Fruit fly (Drosophila melanogaster): ENCODE measurements around the gene CG4036.

Gene CG4036

DNA sequence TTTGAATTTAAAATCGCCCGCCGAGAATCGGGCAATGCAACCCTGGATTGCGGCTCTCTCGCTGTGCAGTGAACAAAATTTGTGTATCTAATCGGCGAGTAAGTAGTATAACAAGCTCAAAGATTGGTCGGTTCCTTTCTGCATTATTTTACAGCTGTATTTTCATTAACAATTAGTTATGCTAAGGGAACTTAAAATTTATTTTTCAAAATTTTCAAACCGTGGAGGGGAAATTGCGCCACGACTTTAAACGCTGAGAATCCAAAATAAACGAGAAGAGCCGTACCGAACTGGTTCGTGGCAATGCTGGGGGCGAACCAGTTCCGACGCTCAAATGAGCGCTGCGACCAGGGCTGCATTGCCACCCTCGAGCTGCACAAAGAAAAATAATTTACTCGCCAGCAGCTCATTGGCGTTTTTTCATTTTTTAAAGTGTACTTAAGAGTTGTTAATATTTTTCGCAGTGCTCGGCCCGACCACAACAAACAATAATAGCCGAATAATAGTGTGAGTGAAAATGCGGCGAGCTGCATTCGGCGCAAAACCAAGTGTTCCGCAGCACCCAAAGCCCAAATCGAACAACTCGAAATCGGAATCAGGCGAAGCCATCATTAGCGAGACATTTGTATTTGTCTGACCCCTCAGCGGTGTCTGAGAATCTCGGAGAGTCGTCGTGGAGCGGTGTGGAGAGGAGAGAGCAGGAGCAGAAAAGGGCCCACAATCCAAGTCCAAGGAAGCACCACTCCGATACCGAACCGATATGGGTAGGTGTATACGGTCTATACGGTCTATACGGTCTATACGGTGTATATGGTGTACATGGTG, 32.5 kb upstream of the CG4036 start, which contains the start of gene zf30C (continued):
- TF ChIP-seq CG18764 (GFP tag; optimal IDR thresholded peaks at IDR 0.05) (peak; percentile 78), CG5245 (GFP tag; optimal IDR thresholded peaks at IDR 0.05) (peak; percentile 88), H15 (GFP tag; IDR thresholded peaks at IDR 0.05) (peak; percentile 83), Side (GFP tag; optimal IDR thresholded peaks at IDR 0.05) (peak; percentile 91), Abd-B (GFP tag; optimal IDR thresholded peaks at IDR 0.05) (peak; percentile 73), ATbp (GFP tag; optimal IDR thresholded peaks at IDR 0.05) (peak; percentile 80), fd102C (GFP tag; optimal IDR thresholded peaks at IDR 0.05) (no peak), CG12219 (GFP tag; optimal IDR thresholded peaks at IDR 0.05) (peak; percentile 48), CG8924 (tag; optimal IDR thresholded peaks at IDR 0.05) (peak; percentile 70), Med (GFP tag) (peak; percentile 99), chif (GFP tag; optimal IDR thresholded peaks at IDR 0.05) (peak; percentile 80 to 89), CG13287 (GFP tag; IDR thresholded peaks at IDR 0.05; ENCODE audit: partially characterized antibody) (peak; percentile 66), ara (GFP tag; IDR thresholded peaks at IDR 0.05) (peak; percentile 83), Jarid2 (GFP tag; optimal IDR thresholded peaks at IDR 0.05) (no peak), so (GFP tag; IDR thresholded peaks at IDR 0.05) (peak; percentile 68; the same call in 2 of the 3 replicates), wek (GFP tag; optimal IDR thresholded peaks at IDR 0.05) (no peak), GATAe (GFP tag; conservative IDR thresholded peaks at IDR 0.05) (no peak), CG34422 (GFP tag; IDR thresholded peaks at IDR 0.05) (peak; percentile 87), Asciz (GFP tag; optimal IDR thresholded peaks at IDR 0.05) (peak; percentile 50), ken (GFP tag; IDR thresholded peaks at IDR 0.05) (peak; percentile 90), BEAF-32 (GFP tag; optimal IDR thresholded peaks at IDR 0.05) (peak; percentile 55), D19B (GFP tag; optimal IDR thresholded peaks at IDR 0.05) (peak; percentile 61), zfh1 (GFP tag; IDR thresholded peaks at IDR 0.05) (peak; percentile 86), Atf3 (GFP tag; optimal IDR thresholded peaks at IDR 0.05) (peak; percentile 84), Oaz (GFP tag; IDR thresholded peaks at IDR 0.05) (peak; percentile 63), zen (tag; optimal IDR thresholded peaks at IDR 0.05) (peak; percentile 78), Scr (GFP tag; IDR thresholded peaks at IDR 0.05; ENCODE audit: partially characterized antibody) (peak; percentile 51), Hand (GFP tag; optimal IDR thresholded peaks at IDR 0.05) (peak; percentile 32), Dll (GFP tag; IDR thresholded peaks at IDR 0.05; ENCODE audit: partially characterized antibody) (peak; percentile 25; the same call in 3 of the 4 replicates), Gug (GFP tag; IDR thresholded peaks at IDR 0.05) (peak; percentile 96), CG11093 (GFP tag; IDR thresholded peaks at IDR 0.05) (peak; percentile 78; the same call in 2 of the 3 replicates), chinmo (GFP tag; IDR thresholded peaks at IDR 0.05; ENCODE audit: partially characterized antibody) (0 out of 4 replicates have a peak, but pooled peaks have one; percentile 22), CG8281 (tag; optimal IDR thresholded peaks at IDR 0.05) (peak; percentile 46), Mad (GFP tag; optimal IDR thresholded peaks at IDR 0.05) (peak; percentile 88), Antp (GFP tag; optimal IDR thresholded peaks at IDR 0.05) (peak; percentile 95), Elba2 (GFP tag; optimal IDR thresholded peaks at IDR 0.05) (peak; percentile 10), HmgZ (tag; optimal IDR thresholded peaks at IDR 0.05) (peak; percentile 83), ci (GFP tag; IDR thresholded peaks at IDR 0.05) (peak; percentile 95), bowl (GFP tag; IDR thresholded peaks at IDR 0.05) (peak; percentile 39; the same call in 1 of the 2 replicates), Atf6 (GFP tag; IDR thresholded peaks at IDR 0.05) (peak; percentile 82), dati (GFP tag; IDR thresholded peaks at IDR 0.05) (peak; percentile 55; the same call in 1 of the 2 replicates), CG9215 (GFP tag; IDR thresholded peaks at IDR 0.05) (peak; percentile 84), Fer1 (GFP tag; optimal IDR thresholded peaks at IDR 0.05) (peak; percentile 67), hbn (GFP tag; IDR thresholded peaks at IDR 0.05; ENCODE audit: partially characterized antibody) (0 out of 2 replicates have a peak, but pooled peaks have one; percentile 20), ham (GFP tag; IDR thresholded peaks at IDR 0.05) (0 out of 2 replicates have a peak, but pooled peaks have one; percentile 23), CG18476 (GFP tag; optimal IDR thresholded peaks at IDR 0.05) (peak; percentile 47), caup (GFP tag; optimal IDR thresholded peaks at IDR 0.05; ENCODE audit: severe bottlenecking) (peak; percentile 80), odd (GFP tag; optimal IDR thresholded peaks at IDR 0.05) (peak; percentile 18)

Data from whole organism, embryonic.